Worm (Caenorhabditis elegans) whole organism, L4 larva: ENCODE results near the gene irld-7.

Experiments used
- D1046.2 ChIP-seq: fragments of 200-800 bp; sonication (Bioruptor generic); IDR thresholded peaks from 2 replicates; pipeline ENCODE4 v1.3.6; 2022; ENCODE audit warnings: missing genetic modification characterization, missing compliant biosample characterization
- F49E8.2 ChIP-seq: sonication (generic microtip); optimal IDR thresholded peaks from 2 replicates; lab custom pipeline; 2016; ENCODE audit warnings: missing compliant biosample characterization, mild to moderate bottlenecking, missing genetic modification characterization, borderline replicate concordance
- T26A8.4 ChIP-seq: fragments of 200-800 bp; sonication (Bioruptor generic); IDR thresholded peaks from 2 replicates; pipeline ENCODE4 v1.3.6; 2022; ENCODE audit warnings: missing genetic modification characterization, missing compliant biosample characterization
- Y48G9A.11 ChIP-seq: fragments of 200-800 bp; sonication (Bioruptor generic); IDR thresholded peaks from 2 replicates; pipeline ENCODE4 v1.3.6; 2022; ENCODE audit warnings: missing genetic modification reagents, missing genetic modification characterization, missing compliant biosample characterization
- Y5F2A.4 ChIP-seq: fragments of 200-800 bp; sonication (Bioruptor generic); optimal IDR thresholded peaks from 2 replicates; lab custom pipeline; 2018; ENCODE audit warnings: mild to moderate bottlenecking, missing genetic modification characterization, missing compliant biosample characterization
- Y75B8A.6 ChIP-seq: fragments of 200-800 bp; sonication (Bioruptor generic); IDR thresholded peaks from 2 replicates; pipeline ENCODE4 v1.3.6; 2022; ENCODE audit warnings: missing genetic modification reagents, missing genetic modification characterization, missing compliant biosample characterization
- ZK546.5 ChIP-seq, 2 experiments: sonication (generic microtip); optimal IDR thresholded peaks; 2 replicates each; lab custom pipeline; 2017; ENCODE audit warnings: missing biosample characterization in 2 of 2, missing genetic modification characterization in 2 of 2
- arid-1 ChIP-seq: fragments of 200-800 bp; sonication (Bioruptor generic); conservative IDR thresholded peaks from 2 replicates; pipeline ENCODE4 v1.3.6; 2022; ENCODE audit warnings: missing genetic modification reagents, missing genetic modification characterization, missing compliant biosample characterization
- ceh-32 ChIP-seq: sonication (generic microtip); optimal IDR thresholded peaks from 2 replicates; lab custom pipeline; 2016; ENCODE audit warnings: mild to moderate bottlenecking, missing genetic modification characterization, missing compliant biosample characterization; ENCODE audit not compliant: poor library complexity
- ceh-44 ChIP-seq: fragments of 200-800 bp; sonication (Bioruptor generic); IDR thresholded peaks from 2 replicates; pipeline ENCODE4 v1.3.6; 2022; ENCODE audit warnings: missing genetic modification reagents, missing genetic modification characterization, missing compliant biosample characterization
- cey-2 ChIP-seq: sonication (generic microtip); optimal IDR thresholded peaks from 3 replicates; lab custom pipeline; 2017; ENCODE audit warnings: missing genetic modification characterization, mild to moderate bottlenecking, missing compliant biosample characterization, antibody characterized with exemption, borderline replicate concordance; ENCODE audit not compliant: insufficient read depth
- daf-12 ChIP-seq: fragments of 150-350 bp; optimal IDR thresholded peaks from 2 replicates; lab custom pipeline; 2014; ENCODE audit warnings: missing biosample characterization, missing genetic modification reagents, missing genetic modification characterization
- dpl-1 ChIP-seq: fragments of 150-350 bp; optimal IDR thresholded peaks from 2 replicates; lab custom pipeline; 2014; ENCODE audit warnings: missing biosample characterization, missing genetic modification reagents, missing genetic modification characterization
- duxl-1 ChIP-seq: sonication (generic microtip); optimal IDR thresholded peaks from 2 replicates; lab custom pipeline; 2016; ENCODE audit warnings: mild to moderate bottlenecking, missing genetic modification characterization, moderate library complexity, missing compliant biosample characterization; ENCODE audit not compliant: poor library complexity
- egl-43 ChIP-seq: fragments of 200-800 bp; sonication (Bioruptor generic); IDR thresholded peaks from 2 replicates; pipeline ENCODE4 v1.3.6; 2022; ENCODE audit warnings: missing genetic modification reagents, missing genetic modification characterization, missing compliant biosample characterization
- fkh-10 ChIP-seq: fragments of 150-350 bp; optimal IDR thresholded peaks from 2 replicates; lab custom pipeline; 2014; ENCODE audit warnings: missing biosample characterization, missing genetic modification reagents, missing genetic modification characterization
- gei-8 ChIP-seq: fragments of 200-800 bp; sonication (Bioruptor generic); optimal IDR thresholded peaks from 2 replicates; lab custom pipeline; 2018; ENCODE audit warnings: mild to moderate bottlenecking, missing genetic modification characterization, missing compliant biosample characterization
- hif-1 ChIP-seq, 2 experiments: sonication (generic microtip); optimal IDR thresholded peaks; 2 replicates each; lab custom pipeline; 2016 to 2017; ENCODE audit warnings: missing compliant biosample characterization in 2 of 2, missing genetic modification characterization in 2 of 2, missing genetic modification reagents in 2 of 2, missing genotype in 2 of 2, mild to moderate bottlenecking in 1 of 2
- hlh-30 ChIP-seq: sonication (generic microtip); optimal IDR thresholded peaks from 2 replicates; lab custom pipeline; 2017; ENCODE audit warnings: antibody characterized with exemption, mild to moderate bottlenecking, missing genetic modification characterization, missing compliant biosample characterization; ENCODE audit not compliant: insufficient read depth
- hmg-1.1 ChIP-seq: fragments of 200-800 bp; sonication (Bioruptor generic); IDR thresholded peaks from 2 replicates; pipeline ENCODE4 v1.3.6; 2022; ENCODE audit warnings: missing genetic modification reagents, missing genetic modification characterization, missing compliant biosample characterization
- jun-1 ChIP-seq: fragments of 150-350 bp; optimal IDR thresholded peaks from 2 replicates; lab custom pipeline; 2014; ENCODE audit warnings: missing biosample characterization, missing genetic modification reagents, missing genetic modification characterization
- lin-1 ChIP-seq: fragments of 200-800 bp; sonication (Bioruptor generic); IDR thresholded peaks from 2 replicates; pipeline ENCODE4 v1.3.6; 2022; ENCODE audit warnings: missing genetic modification reagents, missing genetic modification characterization, missing compliant biosample characterization
- lin-38 ChIP-seq: fragments of 200-800 bp; sonication (Bioruptor generic); IDR thresholded peaks from 2 replicates; pipeline ENCODE4 v1.3.6; 2022; ENCODE audit warnings: missing genetic modification reagents, missing genetic modification characterization, missing compliant biosample characterization
- lin-39 ChIP-seq: fragments of 150-350 bp; optimal IDR thresholded peaks from 2 replicates; lab custom pipeline; 2014; ENCODE audit warnings: missing biosample characterization, missing genetic modification reagents, missing genetic modification characterization
- madf-9 ChIP-seq: fragments of 200-800 bp; sonication (Bioruptor generic); conservative IDR thresholded peaks from 2 replicates; pipeline ENCODE4 v1.3.6; 2022; ENCODE audit warnings: missing genetic modification reagents, missing genetic modification characterization, missing compliant biosample characterization
- mep-1 ChIP-seq: fragments of 150-350 bp; sonication (generic microtip); optimal IDR thresholded peaks from 3 replicates; lab custom pipeline; 2014; ENCODE audit warnings: missing biosample characterization, missing genetic modification characterization
- mes-2 ChIP-seq: sonication (generic microtip); optimal IDR thresholded peaks from 2 replicates; lab custom pipeline; 2016; ENCODE audit warnings: missing genotype, mild to moderate bottlenecking, missing genetic modification characterization, missing compliant biosample characterization; ENCODE audit not compliant: poor library complexity, severe bottlenecking
- nhr-10 ChIP-seq: fragments of 150-350 bp; optimal IDR thresholded peaks from 2 replicates; lab custom pipeline; 2014; ENCODE audit warnings: missing biosample characterization, missing genetic modification characterization
- nhr-102 ChIP-seq: sonication (generic microtip); optimal IDR thresholded peaks from 2 replicates; lab custom pipeline; 2016; ENCODE audit warnings: mild to moderate bottlenecking, missing genetic modification characterization, moderate library complexity, missing compliant biosample characterization
- nhr-237 ChIP-seq: sonication (generic microtip); optimal IDR thresholded peaks from 2 replicates; lab custom pipeline; 2017; ENCODE audit warnings: missing biosample characterization, missing genetic modification characterization
- nhr-25 ChIP-seq: sonication (generic microtip); optimal IDR thresholded peaks from 2 replicates; lab custom pipeline; 2017; ENCODE audit warnings: missing genetic modification characterization, mild to moderate bottlenecking, missing compliant biosample characterization, antibody characterized with exemption, moderate library complexity, borderline replicate concordance; ENCODE audit not compliant: insufficient read depth
- nhr-28 ChIP-seq: fragments of 150-350 bp; optimal IDR thresholded peaks from 2 replicates; lab custom pipeline; 2014; ENCODE audit warnings: missing biosample characterization, missing genetic modification characterization
- nhr-48 ChIP-seq: sonication (generic microtip); optimal IDR thresholded peaks from 2 replicates; lab custom pipeline; 2016; ENCODE audit warnings: mild to moderate bottlenecking, missing genetic modification characterization, missing compliant biosample characterization
- nhr-6 ChIP-seq: fragments of 150-350 bp; optimal IDR thresholded peaks from 2 replicates; lab custom pipeline; 2014; ENCODE audit warnings: missing biosample characterization, missing genetic modification characterization
- nhr-76 ChIP-seq: fragments of 150-350 bp; optimal IDR thresholded peaks from 2 replicates; lab custom pipeline; 2014; ENCODE audit warnings: missing biosample characterization, missing genetic modification characterization
- saeg-2 ChIP-seq: fragments of 200-800 bp; sonication (Bioruptor generic); IDR thresholded peaks from 2 replicates; pipeline ENCODE4 v1.3.6; 2022; ENCODE audit warnings: missing genetic modification reagents, missing genetic modification characterization, missing compliant biosample characterization
- sdz-12 ChIP-seq: fragments of 200-800 bp; sonication (Bioruptor generic); optimal IDR thresholded peaks from 2 replicates; lab custom pipeline; 2018; ENCODE audit warnings: mild to moderate bottlenecking, missing genetic modification characterization, missing compliant biosample characterization
- skn-1 ChIP-seq: fragments of 150-350 bp; optimal IDR thresholded peaks from 2 replicates; lab custom pipeline; 2014; ENCODE audit warnings: missing biosample characterization, missing genetic modification characterization
- snpc-1.2 ChIP-seq: fragments of 200-800 bp; sonication (Bioruptor generic); IDR thresholded peaks from 2 replicates; pipeline ENCODE4 v1.3.6; 2022; ENCODE audit warnings: missing genetic modification reagents, missing genetic modification characterization, missing compliant biosample characterization
- snpc-4 ChIP-seq: fragments of 150-350 bp; optimal IDR thresholded peaks from 2 replicates; lab custom pipeline; 2014; ENCODE audit warnings: missing biosample characterization, missing genetic modification characterization
- spr-1 ChIP-seq: sonication (generic microtip); optimal IDR thresholded peaks from 2 replicates; lab custom pipeline; 2016; ENCODE audit warnings: mild to moderate bottlenecking, missing genetic modification characterization, missing compliant biosample characterization
- unc-130 ChIP-seq: sonication (generic microtip); optimal IDR thresholded peaks from 2 replicates; lab custom pipeline; 2016; ENCODE audit warnings: missing genetic modification reagents, missing genetic modification characterization, missing compliant biosample characterization
- unc-62 ChIP-seq, 3 experiments: fragments of 150-350 bp in 1 of 3; sonication (generic microtip); optimal IDR thresholded peaks in 2 of 3; peaks in 1 of 3; 1 replicate in 1 of 3; 2 replicates in 2 of 3; lab custom pipeline; 2014 to 2017; ENCODE audit warnings: missing biosample characterization in 3 of 3, missing genetic modification characterization in 3 of 3, missing genetic modification reagents in 3 of 3, missing genotype in 1 of 3
- zag-1 ChIP-seq: fragments of 150-350 bp; optimal IDR thresholded peaks from 2 replicates; lab custom pipeline; 2014; ENCODE audit warnings: missing biosample characterization, missing genetic modification characterization
- ztf-7 ChIP-seq: fragments of 150-350 bp; optimal IDR thresholded peaks from 2 replicates; lab custom pipeline; 2014; ENCODE audit warnings: missing biosample characterization, missing genetic modification characterization

Gene irld-7

ce11 chrIV:6575959-6576727 lies 14.0 kb upstream of the irld-7 start (continued):
- no peak for TF ChIP-seq cey-2 (tag; lab: Kevin White, UChicago)
- peak in 1 of 2 experiments; percentile 55 for TF ChIP-seq unc-62 (GFP tag; optimal IDR thresholded peaks at IDR 0.05 in 1 of 2; lab: Kevin White, UChicago)
- TF ChIP-seq unc-62 (tag; optimal IDR thresholded peaks at IDR 0.05; lab: Kevin White, UChicago), result no peak
- TF ChIP-seq duxl-1 (tag; lab: Kevin White, UChicago), result no peak
- no peak for TF ChIP-seq Y48G9A.11
- TF ChIP-seq nhr-25, result no peak
- peak; percentile 42 for TF ChIP-seq mep-1
- TF ChIP-seq snpc-4 (tag; lab: Kevin White, UChicago), result no peak
- no peak for TF ChIP-seq arid-1 (GFP tag; lab: Robert Waterston, UW)
- TF ChIP-seq Y75B8A.6 (GFP tag; lab: Robert Waterston, UW), result no peak
- TF ChIP-seq madf-9 (GFP tag; lab: Robert Waterston, UW), result no peak; the same call in 1 of the 2 replicates
- no peak for TF ChIP-seq nhr-237 (tag; lab: Kevin White, UChicago)
- 0 out of 2 replicates have a peak, but pooled peaks have one; percentile 42 for TF ChIP-seq T26A8.4
- no peak for TF ChIP-seq snpc-1.2 (GFP tag; lab: Robert Waterston, UW)
- TF ChIP-seq F49E8.2 (tag; lab: Kevin White, UChicago), result no peak
- TF ChIP-seq sdz-12 (GFP tag; lab: Kevin White, UChicago), result no peak
- TF ChIP-seq egl-43 (GFP tag; lab: Robert Waterston, UW), result no peak
- no peak for TF ChIP-seq ztf-7 (tag; lab: Kevin White, UChicago)
- TF ChIP-seq, all 104 proteins: peak for 12

- TF ChIP-seq lin-38, result peak; percentile 49
- TF ChIP-seq nhr-102, result peak; percentile 26
- TF ChIP-seq daf-12 (tag; lab: Kevin White, UChicago), result no peak
- TF ChIP-seq lin-39 (tag; lab: Kevin White, UChicago), result no peak
- TF ChIP-seq mes-2 (tag; lab: Kevin White, UChicago), result peak; percentile 41
- TF ChIP-seq ceh-32 (tag; lab: Kevin White, UChicago), result no peak
- no peak for TF ChIP-seq unc-130 (GFP tag; lab: Kevin White, UChicago)
- no peak for TF ChIP-seq saeg-2 (GFP tag; lab: Robert Waterston, UW)
- no peak for TF ChIP-seq Y75B8A.6 (GFP tag; lab: Robert Waterston, UW)
- TF ChIP-seq egl-43 (GFP tag; lab: Robert Waterston, UW), result no peak
- peak; percentile 45 for TF ChIP-seq hmg-1.1 (GFP tag; lab: Robert Waterston, UW)
- no peak for TF ChIP-seq ZK546.5 (tag; optimal IDR thresholded peaks at IDR 0.05; lab: Kevin White, UChicago)
- TF ChIP-seq jun-1, result no peak
- TF ChIP-seq nhr-10 (tag; lab: Kevin White, UChicago), result no peak
- no peak for TF ChIP-seq skn-1 (tag; lab: Kevin White, UChicago)
- peak; percentile 59 for TF ChIP-seq hlh-30 (tag; lab: Kevin White, UChicago)
- no peak for TF ChIP-seq nhr-48 (tag; lab: Kevin White, UChicago)
- TF ChIP-seq nhr-76, result no peak
- TF ChIP-seq dpl-1 (GFP tag; lab: Kevin White, UChicago), result no peak
- no peak for TF ChIP-seq lin-1 (GFP tag; lab: Robert Waterston, UW)
- no peak for TF ChIP-seq fkh-10 (GFP tag; lab: Kevin White, UChicago)
- peak; percentile 30 for TF ChIP-seq nhr-6 (tag; lab: Kevin White, UChicago)
- TF ChIP-seq unc-62 (GFP tag; optimal IDR thresholded peaks at IDR 0.05 in 1 of 2; lab: Kevin White, UChicago), result no peak
- no peak for TF ChIP-seq unc-62 (tag; optimal IDR thresholded peaks at IDR 0.05; lab: Kevin White, UChicago)
- peak; percentile 63 for TF ChIP-seq nhr-25
- TF ChIP-seq arid-1 (GFP tag; lab: Robert Waterston, UW), result 0 out of 2 replicates have a peak, but pooled peaks have one; percentile 36
- peak; percentile 67 for TF ChIP-seq nhr-28 (tag; lab: Kevin White, UChicago)
- TF ChIP-seq T26A8.4, result 0 out of 2 replicates have a peak, but pooled peaks have one; percentile 13
- no peak for TF ChIP-seq zag-1 (tag; lab: Kevin White, UChicago)
- TF ChIP-seq ceh-44 (GFP tag; lab: Robert Waterston, UW), result no peak
- TF ChIP-seq madf-9 (GFP tag; lab: Robert Waterston, UW), result peak; percentile 49; the same call in 1 of the 2 replicates
- TF ChIP-seq spr-1, result no peak
- TF ChIP-seq gei-8 (GFP tag; lab: Kevin White, UChicago), result no peak
- TF ChIP-seq Y5F2A.4 (GFP tag; lab: Kevin White, UChicago), result no peak
- no peak for TF ChIP-seq D1046.2 (GFP tag; lab: Robert Waterston, UW)
- TF ChIP-seq hif-1 (tag; optimal IDR thresholded peaks at IDR 0.05; lab: Kevin White, UChicago), result peak in 1 of 2 experiments; percentile 17
Observed at ce11 chrIV:6576728-6577101, 13.4 kb upstream of the irld-7 start.
